Worm (Caenorhabditis elegans): Measurements from ENCODE around the gene mrp-2.

mrp-2 gene

DNA sequence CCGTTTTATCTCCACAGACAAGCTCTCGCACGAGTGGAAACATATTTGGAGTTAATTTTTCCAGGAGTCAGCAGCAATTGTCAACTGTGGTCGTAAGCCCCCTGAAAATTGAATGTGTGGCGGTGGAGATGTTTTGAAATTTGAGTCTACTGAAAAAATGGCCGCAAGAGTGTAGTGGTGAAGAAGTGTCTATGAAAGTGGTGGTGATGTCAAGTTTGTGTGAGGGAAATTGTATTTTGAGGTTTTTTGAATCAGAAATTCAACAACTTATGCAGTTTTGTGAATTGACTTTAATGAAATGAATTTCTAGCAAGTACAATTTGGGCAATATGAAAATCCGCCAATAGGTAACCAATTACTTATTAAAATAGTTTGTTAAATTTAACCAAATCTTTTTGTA, at the start of gene mrp-2:
Gene mrp-2 (minus strand): TSS at position 101 of the 400 bp plus-strand sequence.
- no peak for TF ChIP-seq skn-1 (tag; optimal IDR thresholded peaks at IDR 0.05)
- TF ChIP-seq ceh-16 (tag; optimal IDR thresholded peaks at IDR 0.05): no peak
- TF ChIP-seq elt-1 (tag; optimal IDR thresholded peaks at IDR 0.05): no peak
- TF ChIP-seq lin-11 (tag; optimal IDR thresholded peaks at IDR 0.05): no peak
- TF ChIP-seq snpc-4 (tag; optimal IDR thresholded peaks at IDR 0.05): no peak
- TF ChIP-seq lsy-2 (tag; optimal IDR thresholded peaks at IDR 0.05): no peak
- TF ChIP-seq crh-2 (tag; optimal IDR thresholded peaks at IDR 0.05): no peak
- TF ChIP-seq sem-4 (tag; optimal IDR thresholded peaks at IDR 0.05): no peak
- no peak for TF ChIP-seq unc-39 (tag; optimal IDR thresholded peaks at IDR 0.05)
- TF ChIP-seq nhr-21 (tag; optimal IDR thresholded peaks at IDR 0.05): no peak
- TF ChIP-seq elt-3 (tag; optimal IDR thresholded peaks at IDR 0.05): no peak
- no peak for TF ChIP-seq lin-13 (GFP tag; optimal IDR thresholded peaks at IDR 0.05)
- TF ChIP-seq Y55F3AM.14 (GFP tag; optimal IDR thresholded peaks at IDR 0.05): no peak
- TF ChIP-seq nhr-25 (tag; optimal IDR thresholded peaks at IDR 0.05): no peak
- no peak for TF ChIP-seq R02D3.7 (tag; optimal IDR thresholded peaks at IDR 0.05)
- no peak for TF ChIP-seq egl-27 (tag; optimal IDR thresholded peaks at IDR 0.05)
- no peak for TF ChIP-seq ZK546.5 (tag; optimal IDR thresholded peaks at IDR 0.05)
- no peak for TF ChIP-seq aly-2 (tag; optimal IDR thresholded peaks at IDR 0.05)
- no peak for TF ChIP-seq ztf-1 (GFP tag; conservative IDR thresholded peaks at IDR 0.05)
- no peak for TF ChIP-seq ama-1 (optimal IDR thresholded peaks at IDR 0.05)

- TF ChIP-seq ZK546.5 (tag; optimal IDR thresholded peaks at IDR 0.05): no peak
- TF ChIP-seq ztf-11 (tag; optimal IDR thresholded peaks at IDR 0.05): no peak
Measured at ce11 chrX:621688-622087, 49.2 kb upstream of the mrp-2 start.

ce11 chrX:621190-621589, 48.7 kb upstream of the mrp-2 start, which contains the start of gene unc-96:
Gene unc-96, minus strand, starts transcription at chrX:621290.
- TF ChIP-seq ztf-11 (tag; optimal IDR thresholded peaks at IDR 0.05): no peak
- TF ChIP-seq unc-55 (GFP tag; optimal IDR thresholded peaks at IDR 0.05): no peak
- TF ChIP-seq nhr-12 (tag; optimal IDR thresholded peaks at IDR 0.05): no peak
- no peak for TF ChIP-seq gmeb-1 (tag; optimal IDR thresholded peaks at IDR 0.05)
- no peak for TF ChIP-seq aly-2 (tag; optimal IDR thresholded peaks at IDR 0.05)
- TF ChIP-seq skn-1 (tag; optimal IDR thresholded peaks at IDR 0.05): no peak
- no peak for TF ChIP-seq elt-3 (tag; optimal IDR thresholded peaks at IDR 0.05)
- no peak for TF ChIP-seq mdl-1 (tag; optimal IDR thresholded peaks at IDR 0.05)
- no peak for TF ChIP-seq nhr-10 (tag; optimal IDR thresholded peaks at IDR 0.05)
- TF ChIP-seq fos-1 (tag; optimal IDR thresholded peaks at IDR 0.05): no peak
- TF ChIP-seq dmd-4 (tag; optimal IDR thresholded peaks at IDR 0.05): no peak
- no peak for TF ChIP-seq unc-62 (GFP tag; optimal IDR thresholded peaks at IDR 0.05)
- TF ChIP-seq ztf-1 (GFP tag; conservative IDR thresholded peaks at IDR 0.05): no peak
- TF ChIP-seq alr-1 (tag; optimal IDR thresholded peaks at IDR 0.05): no peak
- no peak for TF ChIP-seq lsy-2 (tag; optimal IDR thresholded peaks at IDR 0.05)
- no peak for TF ChIP-seq Y55F3AM.14 (GFP tag; optimal IDR thresholded peaks at IDR 0.05)
- TF ChIP-seq C34F6.9 (tag; optimal IDR thresholded peaks at IDR 0.05): no peak
- no peak for TF ChIP-seq nhr-6 (tag; optimal IDR thresholded peaks at IDR 0.05)

ce11 chrX:617730-618129, 45.2 kb upstream of the mrp-2 start:
- no peak for TF ChIP-seq C34F6.9 (tag; optimal IDR thresholded peaks at IDR 0.05)
- peak; percentile 34 for TF ChIP-seq F13H6.1 (tag; optimal IDR thresholded peaks at IDR 0.05)
- TF ChIP-seq ZK546.5 (tag; optimal IDR thresholded peaks at IDR 0.05): no peak
- no peak for TF ChIP-seq lsy-2 (tag; optimal IDR thresholded peaks at IDR 0.05)

DNA sequence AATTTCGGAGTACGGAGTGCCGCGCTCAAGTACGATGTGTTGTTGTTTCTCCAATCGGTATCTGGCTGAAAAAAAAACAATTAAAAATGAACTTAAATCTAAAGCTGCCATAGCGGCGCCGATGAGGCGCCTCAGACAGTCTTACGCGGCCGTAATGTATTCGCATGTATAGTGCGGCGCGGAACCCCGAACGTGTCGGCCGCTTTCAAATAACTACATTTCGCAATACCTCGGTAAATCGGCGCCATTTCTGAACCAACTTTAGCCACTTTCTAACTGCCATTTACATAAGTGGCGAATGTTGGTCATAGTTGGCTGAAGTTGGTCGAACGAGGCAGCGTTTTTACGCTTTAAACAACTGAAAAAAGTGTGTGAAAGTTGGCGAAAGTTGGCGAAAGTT, 40.3 kb upstream of the mrp-2 start:
- TF ChIP-seq lin-39 (tag; optimal IDR thresholded peaks at IDR 0.05) (no peak), nhr-23 (tag; optimal IDR thresholded peaks at IDR 0.05) (no peak), snpc-4 (tag; optimal IDR thresholded peaks at IDR 0.05) (peak; percentile 29)

DNA sequence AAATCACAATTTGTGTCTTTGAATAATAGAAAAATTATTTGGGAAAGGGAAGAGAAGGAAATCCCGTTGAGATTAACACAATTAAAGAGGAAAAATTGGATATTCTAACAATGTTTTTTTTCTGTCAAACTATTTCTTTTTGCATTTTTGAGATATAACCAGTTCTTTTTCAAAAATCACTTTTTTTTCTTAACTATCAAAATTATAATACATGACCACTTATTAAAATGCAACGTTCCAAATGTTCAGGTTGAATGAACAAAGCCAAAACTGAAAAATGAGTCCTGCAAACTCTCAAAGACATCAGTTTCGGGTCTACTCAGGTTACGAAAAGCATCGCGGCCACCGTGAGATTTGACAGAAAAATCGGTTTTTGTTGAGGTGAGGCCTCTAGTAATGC, 37.1 kb upstream of the mrp-2 start:
- TF ChIP-seq unc-39 (tag; optimal IDR thresholded peaks at IDR 0.05) (no peak), lin-13 (GFP tag; optimal IDR thresholded peaks at IDR 0.05) (no peak), Y55F3AM.14 (GFP tag; optimal IDR thresholded peaks at IDR 0.05) (no peak), nhr-21 (tag; optimal IDR thresholded peaks at IDR 0.05) (no peak), elt-1 (tag; optimal IDR thresholded peaks at IDR 0.05) (no peak), R02D3.7 (tag; optimal IDR thresholded peaks at IDR 0.05) (no peak), ztf-1 (GFP tag; conservative IDR thresholded peaks at IDR 0.05) (no peak), nhr-25 (tag; optimal IDR thresholded peaks at IDR 0.05) (no peak), nhr-77 (tag; optimal IDR thresholded peaks at IDR 0.05) (no peak), nhr-10 (tag; optimal IDR thresholded peaks at IDR 0.05) (no peak), mbf-1 (tag; optimal IDR thresholded peaks at IDR 0.05) (no peak), ceh-82 (tag; optimal IDR thresholded peaks at IDR 0.05) (no peak), F13H6.1 (tag; optimal IDR thresholded peaks at IDR 0.05) (no peak), ceh-16 (tag; optimal IDR thresholded peaks at IDR 0.05) (no peak), alr-1 (tag; optimal IDR thresholded peaks at IDR 0.05) (no peak), nhr-23 (tag; optimal IDR thresholded peaks at IDR 0.05) (no peak), dmd-4 (tag; optimal IDR thresholded peaks at IDR 0.05) (no peak), aly-2 (tag; optimal IDR thresholded peaks at IDR 0.05) (no peak), blmp-1 (tag; optimal IDR thresholded peaks at IDR 0.05; ENCODE audit: insufficient read depth) (no peak), sem-4 (tag; optimal IDR thresholded peaks at IDR 0.05) (no peak)
